Worm (Caenorhabditis elegans): ENCODE results near the gene srbc-36.

DNA sequence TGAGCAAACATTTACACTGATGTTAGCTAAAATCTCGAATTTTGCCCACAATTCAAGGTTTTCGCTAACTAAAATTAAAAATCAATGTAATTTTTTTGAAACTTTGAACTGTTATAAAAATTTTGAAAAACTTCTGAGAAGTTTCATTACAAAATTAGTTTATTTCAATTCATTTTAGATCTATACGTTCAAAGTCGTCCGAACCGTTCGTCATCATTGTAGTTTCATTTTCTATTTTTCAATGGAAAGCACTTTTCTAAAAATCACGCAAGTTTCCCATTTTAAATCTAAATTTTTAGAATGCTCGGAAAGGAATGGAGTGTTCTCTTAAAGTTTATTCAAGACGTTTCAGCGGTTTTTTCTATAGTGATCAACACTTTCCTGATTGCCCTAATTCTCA lies 19.5 kb upstream of the srbc-36 start, which contains the start of gene str-228:
- no peak for TF ChIP-seq elt-2 (tag; optimal IDR thresholded peaks at IDR 0.05)
- no peak for TF ChIP-seq nhr-77 (tag; optimal IDR thresholded peaks at IDR 0.05)
- TF ChIP-seq pqm-1 (tag; optimal IDR thresholded peaks at IDR 0.05), result no peak
- TF ChIP-seq ztf-11 (tag; optimal IDR thresholded peaks at IDR 0.05), result no peak

All from whole organism, L3 larva.